Fruit fly (Drosophila melanogaster) whole organism, adult: ENCODE measurements around the gene CG43074.

Experiments
- CG11617 ChIP-seq: fragments of 200-800 bp; sonication (Bioruptor generic); optimal IDR thresholded peaks from 2 replicates; lab custom pipeline; 2017; ENCODE audit warnings: mild to moderate bottlenecking, missing biosample characterization, missing genetic modification reagents, missing genetic modification characterization
- CG12768 ChIP-seq: fragments of 200-800 bp; sonication (Bioruptor generic); optimal IDR thresholded peaks from 2 replicates; lab custom pipeline; 2017; ENCODE audit warnings: missing biosample characterization, missing genetic modification characterization, mild to moderate bottlenecking, moderate library complexity, missing genetic modification reagents
- CG14711 ChIP-seq: fragments of 200-800 bp; sonication (Bioruptor generic); optimal IDR thresholded peaks from 2 replicates; lab custom pipeline; 2018; ENCODE audit warnings: missing biosample characterization, mild to moderate bottlenecking, missing genetic modification characterization, moderate library complexity
- CG1620 ChIP-seq: fragments of 200-800 bp; sonication (Bioruptor generic); optimal IDR thresholded peaks from 2 replicates; lab custom pipeline; 2016; ENCODE audit warnings: missing biosample characterization, missing genetic modification characterization
- CG33017 ChIP-seq: fragments of 200-800 bp; sonication (Bioruptor generic); optimal IDR thresholded peaks from 2 replicates; lab custom pipeline; 2018; ENCODE audit warnings: missing biosample characterization, mild to moderate bottlenecking, missing genetic modification characterization, moderate library complexity
- CG5204 ChIP-seq: fragments of 200-800 bp; sonication (Bioruptor generic); optimal IDR thresholded peaks from 2 replicates; lab custom pipeline; 2016; ENCODE audit warnings: missing biosample characterization, missing genetic modification characterization
- CG7045 ChIP-seq: fragments of 200-800 bp; sonication (Bioruptor generic); optimal IDR thresholded peaks from 2 replicates; lab custom pipeline; 2017; ENCODE audit warnings: missing biosample characterization, mild to moderate bottlenecking, missing genetic modification characterization
- CG7101 ChIP-seq: fragments of 200-800 bp; sonication (Bioruptor generic); optimal IDR thresholded peaks from 2 replicates; lab custom pipeline; 2018; ENCODE audit warnings: missing biosample characterization, mild to moderate bottlenecking, missing genetic modification characterization, moderate library complexity
- Clk ChIP-seq: fragments of 200-800 bp; sonication (Bioruptor generic); optimal IDR thresholded peaks from 2 replicates; lab custom pipeline; 2017; ENCODE audit warnings: missing biosample characterization, missing genetic modification characterization
- Crg-1 ChIP-seq: fragments of 200-800 bp; sonication (Bioruptor generic); optimal IDR thresholded peaks from 2 replicates; lab custom pipeline; 2016; ENCODE audit warnings: missing biosample characterization, missing genetic modification characterization
- Hr96 ChIP-seq: fragments of 200-800 bp; sonication (Bioruptor generic); optimal IDR thresholded peaks from 2 replicates; lab custom pipeline; 2016; ENCODE audit warnings: missing biosample characterization, missing genetic modification characterization
- Mnt ChIP-seq: fragments of 200-800 bp; sonication (Bioruptor generic); optimal IDR thresholded peaks from 2 replicates; lab custom pipeline; 2016; ENCODE audit warnings: missing biosample characterization, mild to moderate bottlenecking, missing genetic modification characterization
- bab1 ChIP-seq: fragments of 200-800 bp; sonication (Bioruptor generic); optimal IDR thresholded peaks from 3 replicates; lab custom pipeline; 2019; ENCODE audit warnings: missing biosample characterization, mild to moderate bottlenecking, missing genetic modification characterization, moderate library complexity
- cic ChIP-seq: fragments of 200-800 bp; sonication (Bioruptor generic); optimal IDR thresholded peaks from 2 replicates; lab custom pipeline; 2017; ENCODE audit warnings: missing biosample characterization, mild to moderate bottlenecking, missing genetic modification characterization, moderate library complexity
- cnc ChIP-seq, 2 experiments: fragments of >200 bp; optimal IDR thresholded peaks; 2 replicates each; lab custom pipeline; 2017
- kay ChIP-seq: fragments of 200-800 bp; sonication (Bioruptor generic); peaks from one replicate; lab custom pipeline; 2016; ENCODE audit warnings: missing biosample characterization, missing genetic modification characterization, borderline replicate concordance
- ovo ChIP-seq: fragments of 200-800 bp; sonication (Bioruptor generic); optimal IDR thresholded peaks from 2 replicates; lab custom pipeline; 2016; ENCODE audit warnings: missing biosample characterization, missing genetic modification characterization
- pad ChIP-seq: fragments of 200-800 bp; sonication (Bioruptor generic); optimal IDR thresholded peaks from 3 replicates; lab custom pipeline; 2017; ENCODE audit warnings: missing biosample characterization, missing genetic modification characterization, mild to moderate bottlenecking, moderate library complexity, missing genetic modification reagents
- tj ChIP-seq: fragments of 200-800 bp; sonication (Bioruptor generic); optimal IDR thresholded peaks from 3 replicates; lab custom pipeline; 2017; ENCODE audit warnings: missing biosample characterization, mild to moderate bottlenecking, missing genetic modification characterization, moderate library complexity
- toe ChIP-seq: fragments of 200-800 bp; sonication (Bioruptor generic); optimal IDR thresholded peaks from 2 replicates; lab custom pipeline; 2016; ENCODE audit warnings: missing biosample characterization, missing genetic modification characterization

The CG43074 gene

DNA sequence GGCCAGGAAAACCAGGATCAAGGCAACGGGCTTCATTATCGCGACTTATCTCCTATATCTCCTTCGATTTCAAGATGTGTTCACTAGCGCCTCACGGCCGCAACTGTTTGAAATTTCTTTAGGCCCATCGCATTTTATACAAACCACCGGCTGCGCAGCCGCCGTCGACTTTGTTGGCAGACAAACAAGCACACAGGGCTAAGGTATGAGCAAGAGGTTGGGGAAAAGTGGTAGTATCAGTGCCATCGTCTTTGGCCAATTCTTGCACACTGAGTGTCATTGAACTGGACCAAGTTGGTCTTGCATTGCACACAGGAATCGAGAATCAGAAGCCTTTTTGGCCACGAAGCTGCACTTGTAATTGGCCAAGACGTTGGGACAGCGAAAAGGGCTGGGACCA lies 28.1 kb upstream of the CG43074 start, which contains the start of gene ImpE2:
Gene ImpE2 (minus strand): TSS at position 115 of the 400 bp plus-strand sequence.
- TF ChIP-seq cnc (optimal IDR thresholded peaks at IDR 0.05; lab: Kevin White, UChicago) (no peak), bab1 (GFP tag; lab: Kevin White, UChicago) (no peak), ovo (GFP tag; lab: Kevin White, UChicago) (no peak), Clk (GFP tag; lab: Kevin White, UChicago) (no peak), CG14711 (no peak)

DNA sequence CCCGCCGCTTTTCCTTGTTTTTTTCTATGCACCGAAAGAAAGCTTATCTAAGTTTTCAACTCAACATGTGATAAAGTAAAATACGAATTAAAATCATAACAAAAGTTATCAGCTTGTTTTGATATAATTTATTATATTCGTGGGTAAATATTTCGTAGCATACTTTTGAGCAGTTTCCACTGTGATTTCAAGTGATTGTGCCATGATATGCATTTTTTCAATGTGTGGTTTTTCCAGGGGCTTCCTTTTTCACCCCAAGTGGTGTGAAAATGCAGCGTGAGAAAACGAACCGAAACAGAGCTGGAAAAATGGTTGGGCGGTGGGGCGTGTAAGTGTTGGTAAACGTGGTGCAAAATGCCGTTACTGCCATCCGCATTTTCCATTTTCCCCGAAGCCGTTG lies 18.8 kb upstream of the CG43074 start:
- no peak for TF ChIP-seq Hr96
- no peak for TF ChIP-seq toe (GFP tag; lab: Kevin White, UChicago)
- no peak for TF ChIP-seq tj (GFP tag; lab: Kevin White, UChicago)

DNA sequence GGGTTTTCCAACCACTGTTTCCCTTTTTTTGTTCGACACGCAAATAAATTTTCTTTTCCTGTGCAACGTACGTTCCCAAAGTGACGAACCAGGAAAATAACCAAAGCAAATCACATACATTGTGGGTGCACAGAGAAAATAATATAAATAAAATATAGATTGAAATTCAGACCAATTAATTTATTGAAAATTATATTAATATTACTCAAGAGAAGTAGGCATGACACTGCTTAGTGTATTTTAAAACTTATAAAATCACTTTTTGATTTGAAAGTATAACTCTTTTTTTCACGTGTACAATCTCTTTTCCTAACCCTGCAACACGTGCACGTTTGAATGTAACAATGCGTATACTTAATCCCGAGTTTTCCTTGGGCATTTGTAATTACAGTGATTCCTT lies 12.1 kb upstream of the CG43074 start:
- TF ChIP-seq tj (GFP tag; lab: Kevin White, UChicago) (no peak), Clk (GFP tag; lab: Kevin White, UChicago) (no peak)

- no peak for TF ChIP-seq Clk (GFP tag; lab: Kevin White, UChicago)
- TF ChIP-seq CG12768, result no peak
- TF ChIP-seq Hr96, result no peak
- no peak for TF ChIP-seq CG11617 (GFP tag; lab: Kevin White, UChicago)
Measured at dm6 chr3L:3492116-3492747, 7.8 kb upstream of the CG43074 start.

DNA sequence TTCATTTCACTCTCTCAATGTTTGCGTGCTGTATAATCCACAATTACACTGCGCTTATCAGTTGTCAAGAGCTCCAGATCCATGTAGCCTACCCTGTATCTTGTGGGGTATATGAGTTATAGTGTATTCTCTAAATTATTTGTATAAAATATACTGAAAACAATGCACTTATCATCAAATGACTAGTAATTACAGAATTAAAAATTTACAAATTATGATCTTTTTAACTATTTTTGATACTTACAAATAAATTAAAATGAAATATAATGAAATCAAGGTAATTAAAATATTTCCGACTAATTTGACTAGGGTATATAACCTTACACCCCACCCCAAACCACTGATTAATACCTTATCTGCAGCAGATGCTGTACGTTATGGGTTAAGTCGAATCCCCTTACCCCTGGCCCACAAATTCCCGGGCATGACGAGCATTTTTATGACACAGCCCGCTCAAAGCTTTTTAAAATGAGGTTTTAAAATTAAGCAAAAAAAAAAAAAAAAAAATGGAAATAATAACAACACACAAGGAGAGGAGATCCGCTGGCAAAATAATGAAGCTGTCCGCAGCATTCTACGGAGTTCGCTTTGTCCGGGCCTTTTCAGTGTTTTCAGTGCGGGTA lies 746 bp upstream of the CG43074 start:
- TF ChIP-seq CG12768 (no peak), CG7101 (tag; lab: Kevin White, UChicago) (peak; percentile 50), pad (GFP tag; lab: Kevin White, UChicago) (no peak), cnc (optimal IDR thresholded peaks at IDR 0.05; lab: Kevin White, UChicago) (peak; percentile 68 to 76), kay (GFP tag; lab: Kevin White, UChicago) (peak; percentile 58), Mnt (GFP tag; lab: Kevin White, UChicago) (no peak), CG33017 (tag; lab: Kevin White, UChicago) (peak; percentile 0), cic (GFP tag; lab: Kevin White, UChicago) (no peak), CG1620 (GFP tag; lab: Kevin White, UChicago) (no peak), Hr96 (peak; percentile 18), CG5204 (GFP tag; lab: Kevin White, UChicago) (no peak), CG7045 (GFP tag; lab: Kevin White, UChicago) (peak; percentile 1), bab1 (GFP tag; lab: Kevin White, UChicago) (no peak), CG14711 (peak; percentile 50), ovo (GFP tag; lab: Kevin White, UChicago) (no peak), CG11617 (GFP tag; lab: Kevin White, UChicago) (peak; percentile 14), Clk (GFP tag; lab: Kevin White, UChicago) (no peak), tj (GFP tag; lab: Kevin White, UChicago) (peak; percentile 20), Crg-1 (no peak), toe (GFP tag; lab: Kevin White, UChicago) (no peak)

DNA sequence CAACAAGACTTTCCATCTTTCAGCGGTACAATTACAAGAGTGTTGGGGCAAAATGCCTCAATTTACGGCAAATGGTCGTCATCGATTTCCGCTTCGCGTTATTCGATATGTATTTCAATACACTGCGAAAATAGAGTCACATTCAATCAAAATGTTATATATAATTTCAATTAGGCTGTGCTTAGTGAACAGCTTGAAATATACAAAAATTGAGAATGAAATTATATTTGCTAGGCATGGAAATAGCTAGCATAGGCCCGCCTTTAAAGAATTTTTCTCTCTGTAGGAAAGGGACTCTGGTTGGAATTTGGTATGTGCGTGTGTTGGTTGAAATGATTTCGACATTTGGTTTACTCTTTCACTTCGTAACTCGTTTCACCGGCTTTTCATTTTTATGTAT lies 4.9 kb downstream of the CG43074 start:
- no peak for TF ChIP-seq bab1 (GFP tag; lab: Kevin White, UChicago)
- no peak for TF ChIP-seq CG14711
- TF ChIP-seq CG11617 (GFP tag; lab: Kevin White, UChicago), result no peak
- no peak for TF ChIP-seq tj (GFP tag; lab: Kevin White, UChicago)
- TF ChIP-seq CG7101 (tag; lab: Kevin White, UChicago), result no peak
- no peak for TF ChIP-seq pad (GFP tag; lab: Kevin White, UChicago)
- no peak for TF ChIP-seq Crg-1
- no peak for TF ChIP-seq Mnt (GFP tag; lab: Kevin White, UChicago)
- no peak for TF ChIP-seq ovo (GFP tag; lab: Kevin White, UChicago)
- TF ChIP-seq cic (GFP tag; lab: Kevin White, UChicago), result no peak
- no peak for TF ChIP-seq kay (GFP tag; lab: Kevin White, UChicago)
- no peak for TF ChIP-seq cnc (optimal IDR thresholded peaks at IDR 0.05; lab: Kevin White, UChicago)
- TF ChIP-seq CG7045 (GFP tag; lab: Kevin White, UChicago), result no peak
- TF ChIP-seq CG12768, result no peak
- TF ChIP-seq CG1620 (GFP tag; lab: Kevin White, UChicago), result no peak
- TF ChIP-seq Hr96, result no peak
- no peak for TF ChIP-seq CG33017 (tag; lab: Kevin White, UChicago)
- TF ChIP-seq Clk (GFP tag; lab: Kevin White, UChicago), result no peak
- TF ChIP-seq toe (GFP tag; lab: Kevin White, UChicago), result no peak
- TF ChIP-seq CG5204 (GFP tag; lab: Kevin White, UChicago), result no peak

- peak; percentile 52 for TF ChIP-seq CG7101 (tag; lab: Kevin White, UChicago)
- no peak for TF ChIP-seq CG1620 (GFP tag; lab: Kevin White, UChicago)
- no peak for TF ChIP-seq cic (GFP tag; lab: Kevin White, UChicago)
- TF ChIP-seq Hr96, result peak; percentile 42
- TF ChIP-seq bab1 (GFP tag; lab: Kevin White, UChicago), result no peak
- peak; percentile 17 for TF ChIP-seq CG11617 (GFP tag; lab: Kevin White, UChicago)
- TF ChIP-seq cnc (optimal IDR thresholded peaks at IDR 0.05; lab: Kevin White, UChicago), result no peak
- peak; percentile 73 for TF ChIP-seq CG12768
- peak; percentile 6 for TF ChIP-seq pad (GFP tag; lab: Kevin White, UChicago)
- TF ChIP-seq CG7045 (GFP tag; lab: Kevin White, UChicago), result peak; percentile 86
- TF ChIP-seq ovo (GFP tag; lab: Kevin White, UChicago), result no peak
- TF ChIP-seq Mnt (GFP tag; lab: Kevin White, UChicago), result no peak
- peak; percentile 50 for TF ChIP-seq CG14711
- peak; percentile 0 for TF ChIP-seq tj (GFP tag; lab: Kevin White, UChicago)
- peak; percentile 81 for TF ChIP-seq CG5204 (GFP tag; lab: Kevin White, UChicago)
- TF ChIP-seq Crg-1, result no peak
- TF ChIP-seq Clk (GFP tag; lab: Kevin White, UChicago), result peak; percentile 58
- TF ChIP-seq CG33017 (tag; lab: Kevin White, UChicago), result peak; percentile 79
- TF ChIP-seq toe (GFP tag; lab: Kevin White, UChicago), result peak; percentile 67
- TF ChIP-seq kay (GFP tag; lab: Kevin White, UChicago), result no peak
Measured at dm6 chr3L:3472786-3473185, 11.7 kb downstream of the CG43074 start.
